Worm (Caenorhabditis elegans): ENCODE measurements around the gene mrps-11.

DNA sequence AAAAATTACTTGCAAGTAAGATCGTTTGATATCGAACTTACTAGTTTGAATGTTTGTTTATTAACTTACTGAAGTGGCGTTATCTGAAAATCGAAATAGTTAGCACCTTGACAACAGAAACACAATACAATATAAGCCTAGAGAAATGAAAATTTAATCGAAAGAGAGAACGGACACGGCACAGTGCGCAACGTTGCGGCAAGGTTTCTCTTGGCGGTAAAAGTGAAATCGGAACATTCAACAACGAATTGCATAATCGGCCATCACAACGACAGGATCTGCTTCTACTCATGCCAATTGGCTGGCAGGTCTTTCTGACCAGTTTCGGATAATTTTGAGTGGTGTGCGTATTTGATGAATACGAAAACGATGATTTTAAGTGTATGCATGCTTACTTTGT is 31.1 kb upstream of the mrps-11 start, which contains the start of gene dyf-4:
- TF ChIP-seq ceh-88 (GFP tag; IDR thresholded peaks at IDR 0.05) (no peak), fkh-10 (GFP tag; optimal IDR thresholded peaks at IDR 0.05) (no peak), tbx-2 (tag; optimal IDR thresholded peaks at IDR 0.05) (no peak), nhr-47 (tag; optimal IDR thresholded peaks at IDR 0.05) (no peak), unc-130 (tag; optimal IDR thresholded peaks at IDR 0.05) (no peak), isw-1 (GFP tag; IDR thresholded peaks at IDR 0.05) (no peak)

Data from whole organism, L1 larva.